Fruit fly (Drosophila melanogaster) whole organism: ENCODE measurements around the gene Six4.

Experiments
- CG8478 ChIP-seq: fragments of >200 bp; optimal IDR thresholded peaks from 2 replicates; lab custom pipeline; 2018; ENCODE audit warnings: inconsistent platforms
- Dll ChIP-seq: fragments of >200 bp; optimal IDR thresholded peaks from 2 replicates; lab custom pipeline; 2017
- EcR ChIP-seq, 2 experiments: fragments of >200 bp; optimal IDR thresholded peaks; 2 replicates each; lab custom pipeline; 2017; ENCODE audit warnings: missing biosample characterization in 2 of 2, missing genetic modification characterization in 2 of 2, missing genetic modification reagents in 2 of 2
- pan ChIP-seq: fragments of >200 bp; optimal IDR thresholded peaks from 2 replicates; lab custom pipeline; 2017
- psq ChIP-seq: fragments of >200 bp; optimal IDR thresholded peaks from 2 replicates; lab custom pipeline; 2017
- usp ChIP-seq: fragments of >200 bp; optimal IDR thresholded peaks from 2 replicates; lab custom pipeline; 2017; ENCODE audit warnings: missing biosample characterization, missing genetic modification characterization, mixed read lengths

Six4 gene

DNA sequence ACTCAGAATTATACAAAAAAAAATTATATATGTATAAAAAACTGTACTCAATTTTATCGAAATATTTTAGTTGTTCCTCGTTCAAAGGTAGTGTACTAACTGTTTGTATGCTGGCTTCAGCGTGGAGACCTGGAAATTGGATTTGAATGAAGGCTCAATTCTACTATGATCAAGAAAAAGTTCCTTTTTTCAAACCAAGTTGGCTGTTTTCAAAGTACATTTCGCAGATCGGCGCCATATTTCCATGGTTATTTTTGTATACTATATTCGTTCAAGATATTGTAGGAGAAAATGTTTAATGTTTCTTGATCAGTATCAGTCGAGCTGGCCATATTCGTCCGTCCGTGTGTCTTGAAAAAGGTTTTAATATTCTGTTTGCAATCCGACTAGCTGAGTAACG lies 25.4 kb upstream of the Six4 start, which contains the start of gene Mst77F:
TSS of gene Mst77F (minus strand) at position 101 of the 400 bp plus-strand sequence.
- TF ChIP-seq Dll (no peak), usp (GFP tag; lab: Kevin White, UChicago) (no peak), EcR (GFP tag; optimal IDR thresholded peaks at IDR 0.05; lab: Kevin White, UChicago) (no peak), pan (lab: Kevin White, UChicago) (no peak)

DNA sequence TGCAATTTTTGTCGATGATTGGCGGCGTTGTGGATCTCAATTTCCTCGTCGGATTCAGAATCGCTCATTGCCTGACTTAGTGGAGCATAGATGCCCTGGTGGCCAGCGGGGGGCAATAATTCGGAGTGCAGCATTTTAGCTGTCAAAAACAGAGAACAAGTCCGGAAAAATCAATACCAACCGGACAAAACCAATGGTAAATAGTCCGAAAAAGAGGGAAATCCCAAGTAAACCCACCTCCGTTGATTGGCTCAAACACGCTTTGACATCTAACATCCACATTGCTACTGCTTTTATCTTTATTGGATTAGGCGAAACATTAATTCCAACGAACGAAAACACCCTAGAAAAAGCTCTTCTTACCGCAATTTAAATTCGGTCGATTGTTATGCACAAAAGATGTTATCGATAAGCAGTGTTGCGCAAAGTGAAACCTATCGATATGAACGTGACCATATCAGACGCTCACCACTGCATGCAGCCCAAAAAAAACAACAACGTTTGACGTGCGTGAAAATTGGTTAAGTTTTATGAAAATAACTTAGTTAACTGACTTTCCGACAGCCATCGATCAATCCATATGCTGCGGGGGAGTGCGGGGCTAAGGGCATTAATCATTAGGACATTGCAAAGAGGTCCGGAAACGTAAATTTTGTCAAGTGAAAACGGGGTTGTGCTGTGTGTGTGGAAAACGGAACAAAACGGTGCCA lies 23.2 kb upstream of the Six4 start, which contains the start of the genes CG3618 and Pka-R1:
TSS of gene CG3618 (minus strand) at position 410 of the 710 bp plus-strand sequence.
TSS of gene Pka-R1 (plus strand) at position 453 of the 710 bp plus-strand sequence.
- TF ChIP-seq usp (GFP tag; lab: Kevin White, UChicago) (no peak), psq (no peak), Dll (no peak), CG8478 (no peak), pan (lab: Kevin White, UChicago) (no peak), EcR (GFP tag; optimal IDR thresholded peaks at IDR 0.05; lab: Kevin White, UChicago) (no peak)

DNA sequence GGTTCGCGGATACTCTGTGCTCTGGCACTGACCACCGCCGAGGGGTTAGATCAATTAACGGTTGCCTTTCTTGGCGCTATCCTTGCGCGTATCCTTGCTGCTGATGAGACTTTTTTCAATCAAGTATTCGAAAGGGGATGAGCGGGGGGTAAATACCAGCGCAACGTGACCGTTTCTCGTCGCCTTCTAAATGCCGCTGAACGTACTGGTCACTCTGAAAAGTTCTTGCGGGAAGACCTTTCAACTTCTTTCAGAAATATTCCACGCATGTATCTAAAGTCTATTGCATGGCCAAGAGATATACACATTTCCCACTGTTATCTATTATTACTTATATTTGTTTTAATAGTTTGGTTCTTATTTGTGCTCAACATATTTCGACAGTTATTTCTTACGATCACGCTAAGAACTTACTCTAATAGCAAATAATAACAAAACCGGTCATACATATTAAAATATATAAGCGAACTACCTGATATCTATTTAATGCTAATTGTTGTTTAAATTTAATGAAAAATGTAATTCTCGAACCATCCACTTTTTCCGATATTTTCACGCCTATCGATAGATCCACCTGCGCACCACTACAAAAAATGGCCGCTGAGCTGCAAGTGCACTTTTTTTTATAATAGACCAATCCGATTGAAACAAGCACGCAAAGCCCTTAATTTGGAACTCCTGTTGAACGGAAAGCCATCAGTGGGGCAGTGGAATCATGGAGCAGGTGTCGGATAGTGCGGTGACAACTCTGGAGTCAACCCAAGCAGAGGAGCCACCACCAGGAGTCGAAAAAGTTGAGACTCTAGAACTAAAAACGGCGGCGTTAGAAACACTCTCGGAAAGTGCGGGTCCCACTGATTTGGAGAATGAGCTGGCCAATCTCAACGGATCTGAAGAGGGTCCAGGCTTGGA lies 16.8 kb upstream of the Six4 start, which contains the start of the genes CG3634 and HIPP1:
TSS of gene CG3634 (minus strand) at position 185 of the 912 bp plus-strand sequence.
TSS of gene HIPP1 (plus strand) at position 582 of the 912 bp plus-strand sequence.
- TF ChIP-seq EcR (GFP tag; optimal IDR thresholded peaks at IDR 0.05; lab: Kevin White, UChicago) = no peak

DNA sequence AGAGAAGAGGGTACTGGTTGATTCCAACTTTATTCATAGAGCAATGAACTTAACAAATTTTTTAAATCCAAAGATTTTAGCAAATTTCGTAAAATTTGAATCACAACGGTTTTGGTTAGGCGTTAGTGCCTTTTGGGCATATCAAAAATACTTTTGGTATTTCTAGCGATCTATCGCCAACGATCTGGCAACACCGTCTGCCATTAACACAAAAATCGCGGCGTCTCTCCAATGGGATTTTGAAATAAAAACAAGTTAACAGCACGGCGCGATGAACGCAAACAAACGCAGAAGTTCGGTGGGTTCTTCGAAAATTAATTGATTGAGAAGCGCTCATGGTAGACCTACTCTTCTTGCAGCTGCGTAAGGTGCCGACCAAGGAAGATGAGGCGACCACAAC lies 7.6 kb upstream of the Six4 start, which contains the start of gene Spc105R:
TSS of gene Spc105R (plus strand) at position 203 of the 400 bp plus-strand sequence.
- no peak for TF ChIP-seq usp (GFP tag; lab: Kevin White, UChicago)
- no peak for TF ChIP-seq psq
- no peak for TF ChIP-seq pan (lab: Kevin White, UChicago)
- TF ChIP-seq Dll = no peak
- TF ChIP-seq EcR (GFP tag; optimal IDR thresholded peaks at IDR 0.05; lab: Kevin White, UChicago) = no peak
- no peak for TF ChIP-seq CG8478

- no peak for TF ChIP-seq CG8478
- no peak for TF ChIP-seq usp (GFP tag; lab: Kevin White, UChicago)
- TF ChIP-seq pan (lab: Kevin White, UChicago) = no peak
- TF ChIP-seq psq = no peak
- TF ChIP-seq Dll = no peak
- no peak for TF ChIP-seq EcR (GFP tag; optimal IDR thresholded peaks at IDR 0.05; lab: Kevin White, UChicago)
Observed at dm6 chr3L:20798325-20798846, 5.8 kb upstream of the Six4 start, which contains the start of the genes CG3698 and tzn. TSS of gene CG3698 (minus strand) at chr3L:20798375. TSS of gene tzn (plus strand) at chr3L:20798645.

DNA sequence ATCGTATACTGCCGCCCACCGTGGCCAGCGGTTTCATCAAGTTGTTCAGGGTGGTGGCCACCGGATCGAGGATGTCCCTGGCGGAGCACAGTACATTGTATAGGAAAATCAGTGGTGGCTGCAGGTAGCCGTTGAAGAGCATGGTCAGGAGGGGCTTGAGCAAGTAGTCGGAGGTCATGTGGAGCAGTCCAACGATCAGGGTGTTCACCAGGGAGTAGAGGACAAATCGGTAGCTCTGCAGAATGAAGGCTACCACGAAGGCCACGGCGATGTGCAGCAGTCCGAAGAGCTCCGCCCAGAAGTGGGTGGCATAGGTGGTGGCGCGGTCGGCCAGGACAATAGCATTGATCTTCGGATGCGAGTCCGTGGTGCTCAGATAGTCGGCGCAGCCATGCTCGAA lies 4.8 kb upstream of the Six4 start:
- TF ChIP-seq pan (lab: Kevin White, UChicago) = no peak
- no peak for TF ChIP-seq EcR (GFP tag; optimal IDR thresholded peaks at IDR 0.05; lab: Kevin White, UChicago)
- TF ChIP-seq psq = no peak
- no peak for TF ChIP-seq Dll
- no peak for TF ChIP-seq CG8478
- no peak for TF ChIP-seq usp (GFP tag; lab: Kevin White, UChicago)

DNA sequence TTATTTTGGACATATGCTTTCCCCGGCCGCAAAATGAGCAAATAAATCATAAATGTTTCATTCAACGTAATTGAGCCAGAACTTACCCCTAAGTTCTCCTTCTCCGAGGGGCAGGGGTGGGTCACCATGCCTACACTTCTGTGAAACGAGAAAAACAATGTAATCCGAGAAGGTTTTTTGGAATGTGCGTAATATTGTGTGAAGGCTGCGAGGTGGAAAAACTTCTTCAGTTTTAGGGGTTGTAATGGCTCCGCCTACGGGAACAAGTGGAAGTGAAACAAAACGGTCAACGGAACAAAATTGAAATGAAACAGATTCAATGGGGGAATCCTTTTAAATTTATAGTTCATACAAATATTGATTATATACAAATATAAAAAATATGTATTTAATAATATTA lies 4.2 kb upstream of the Six4 start:
- no peak for TF ChIP-seq EcR (GFP tag; optimal IDR thresholded peaks at IDR 0.05; lab: Kevin White, UChicago)
- TF ChIP-seq Dll = no peak
- no peak for TF ChIP-seq usp (GFP tag; lab: Kevin White, UChicago)
- no peak for TF ChIP-seq pan (lab: Kevin White, UChicago)
- no peak for TF ChIP-seq CG8478
- no peak for TF ChIP-seq psq

DNA sequence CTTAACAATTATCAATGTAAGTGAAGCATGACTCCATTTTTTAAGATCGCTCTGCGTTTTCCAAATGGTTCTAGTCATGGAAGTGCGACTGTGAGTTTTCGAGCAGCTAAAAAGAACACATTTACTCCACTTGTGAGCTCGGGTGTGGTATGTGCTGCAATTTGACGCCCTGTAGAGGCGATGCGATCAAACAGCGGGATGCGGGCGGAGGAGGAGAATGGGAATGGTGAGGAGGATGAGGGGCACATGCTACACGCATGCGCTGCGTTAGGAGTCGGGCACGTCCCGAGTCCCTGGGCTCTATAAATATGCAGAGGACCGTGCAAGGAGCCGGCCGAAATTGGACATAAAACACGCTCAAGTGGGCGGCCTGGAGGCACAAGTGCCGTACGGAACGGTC lies 3.3 kb downstream of the Six4 start:
- no peak for TF ChIP-seq pan (lab: Kevin White, UChicago)

DNA sequence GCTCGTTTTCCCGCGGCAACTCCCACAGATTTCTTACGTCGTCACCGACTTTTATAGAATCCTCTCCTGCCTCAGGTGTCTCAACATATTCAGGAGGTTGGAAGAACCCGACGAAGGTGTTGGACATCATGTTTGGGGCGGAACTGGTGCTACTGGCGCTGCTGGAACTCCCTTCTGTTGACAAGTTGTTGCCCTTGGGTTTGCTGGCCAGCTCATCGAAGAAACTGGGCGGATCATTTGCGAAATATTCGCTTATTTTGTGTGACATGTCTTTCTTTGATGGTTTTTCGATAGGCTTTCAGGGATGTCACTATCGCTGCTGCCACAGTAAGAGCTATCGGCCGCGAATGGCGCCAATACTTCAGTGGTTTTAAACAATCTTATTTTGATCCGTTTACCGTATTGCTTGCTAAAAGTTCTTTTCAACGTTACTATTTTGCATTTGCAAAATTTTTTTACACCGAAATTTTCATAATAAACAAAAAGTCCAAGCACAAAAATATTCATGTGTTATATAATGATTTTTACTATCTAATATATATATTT lies 4.7 kb downstream of the Six4 start, which contains the start of gene CG11396:
TSS of gene CG11396 (minus strand) at position 303 of the 546 bp plus-strand sequence.
- TF ChIP-seq EcR (GFP tag; optimal IDR thresholded peaks at IDR 0.05; lab: Kevin White, UChicago) = no peak
- TF ChIP-seq psq = no peak
- TF ChIP-seq CG8478 = no peak
- TF ChIP-seq pan (lab: Kevin White, UChicago) = no peak
- no peak for TF ChIP-seq usp (GFP tag; lab: Kevin White, UChicago)
- TF ChIP-seq Dll = no peak

- TF ChIP-seq CG8478 = no peak
- no peak for TF ChIP-seq pan (lab: Kevin White, UChicago)
- no peak for TF ChIP-seq Dll
- TF ChIP-seq EcR (GFP tag; optimal IDR thresholded peaks at IDR 0.05; lab: Kevin White, UChicago) = no peak
- no peak for TF ChIP-seq psq
- TF ChIP-seq usp (GFP tag; lab: Kevin White, UChicago) = no peak
Observed at dm6 chr3L:20785742-20786427, 6.7 kb downstream of the Six4 start, which contains the start of gene Pcif1. TSS of gene Pcif1 (minus strand) at chr3L:20786197.
